Fruit fly (Drosophila melanogaster) whole organism, wandering third instar larva: Measurements from ENCODE around the gene CG32095.

Experiments
- CG32264 ChIP-seq: fragments of 200-800 bp; sonication (Bioruptor generic); optimal IDR thresholded peaks from 2 replicates; lab custom pipeline; 2016; ENCODE audit warnings: missing biosample characterization, missing genetic modification characterization
- GATAd ChIP-seq: sonication (Bioruptor generic); optimal IDR thresholded peaks from 2 replicates; lab custom pipeline; 2016; ENCODE audit warnings: missing biosample characterization, missing genetic modification characterization
- HLH106 ChIP-seq: fragments of 200-800 bp; optimal IDR thresholded peaks from 3 replicates; lab custom pipeline; 2019; ENCODE audit warnings: missing biosample characterization, mild to moderate bottlenecking, missing genetic modification characterization, moderate library complexity
- OdsH ChIP-seq: fragments of 200-800 bp; sonication (Bioruptor generic); optimal IDR thresholded peaks from 2 replicates; lab custom pipeline; 2016; ENCODE audit warnings: missing biosample characterization, mild to moderate bottlenecking, missing genetic modification characterization
- Rel ChIP-seq, 2 experiments: fragments of 200-800 bp; sonication (Bioruptor generic) in 1 of 2; optimal IDR thresholded peaks; 2 replicates in 1 of 2; 3 replicates in 1 of 2; lab custom pipeline; 2016 to 2019; ENCODE audit warnings: mild to moderate bottlenecking in 2 of 2, missing biosample characterization in 2 of 2, missing genetic modification characterization in 2 of 2, moderate library complexity in 1 of 2
- ey ChIP-seq: fragments of 200-800 bp; sonication (Bioruptor generic); optimal IDR thresholded peaks from 2 replicates; lab custom pipeline; 2016; ENCODE audit warnings: missing biosample characterization, missing genetic modification characterization
- h ChIP-seq: fragments of 200-800 bp; sonication (Bioruptor generic); optimal IDR thresholded peaks from 3 replicates; lab custom pipeline; 2016; ENCODE audit warnings: missing biosample characterization, mild to moderate bottlenecking, missing genetic modification characterization
- lola ChIP-seq: fragments of >200 bp; optimal IDR thresholded peaks from 2 replicates; lab custom pipeline; 2017; ENCODE audit warnings: missing biosample characterization, missing genetic modification characterization
- psq ChIP-seq: fragments of 200-800 bp; sonication (Bioruptor generic); optimal IDR thresholded peaks from 3 replicates; lab custom pipeline; 2017; ENCODE audit warnings: missing biosample characterization, mild to moderate bottlenecking, missing genetic modification characterization, moderate library complexity
- sage ChIP-seq: fragments of 200-800 bp; sonication (Bioruptor generic); optimal IDR thresholded peaks from 2 replicates; lab custom pipeline; 2016; ENCODE audit warnings: missing biosample characterization, mild to moderate bottlenecking, missing genetic modification characterization
- sv ChIP-seq: fragments of 200-800 bp; sonication (Bioruptor generic); optimal IDR thresholded peaks from 3 replicates; lab custom pipeline; 2016; ENCODE audit warnings: missing biosample characterization, missing genetic modification characterization
- woc ChIP-seq: sonication (Bioruptor generic); optimal IDR thresholded peaks from 2 replicates; lab custom pipeline; 2016; ENCODE audit warnings: missing biosample characterization, mild to moderate bottlenecking, missing genetic modification characterization

DNA sequence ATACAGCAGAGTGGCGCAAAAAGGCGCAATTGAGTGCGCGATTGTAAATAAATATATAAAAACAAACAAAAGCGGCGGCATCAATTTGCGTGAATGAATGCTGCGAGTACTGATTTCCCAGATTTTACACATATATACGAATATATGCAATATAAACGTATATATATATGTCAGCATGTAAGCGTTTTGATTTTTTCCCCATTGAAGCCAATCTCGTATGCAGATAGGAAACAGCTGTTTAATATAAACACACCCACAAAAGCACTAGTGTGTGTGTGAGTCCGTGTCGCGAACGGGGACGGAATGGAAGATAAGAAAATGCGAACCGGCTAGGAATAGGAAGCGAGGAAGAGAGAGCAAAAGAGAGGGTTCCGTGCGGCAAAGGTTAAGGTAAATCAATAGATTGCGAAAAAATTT is 36.6 kb downstream of the CG32095 start:
- TF ChIP-seq OdsH (GFP tag; lab: Kevin White, UChicago) (no peak), Rel (GFP tag; optimal IDR thresholded peaks at IDR 0.05; lab: Kevin White, UChicago) (peak; percentile 10), Rel (tag; optimal IDR thresholded peaks at IDR 0.05; lab: Kevin White, UChicago) (peak; percentile 35), h (no peak), ey (GFP tag; lab: Kevin White, UChicago) (no peak), CG32264 (GFP tag; lab: Kevin White, UChicago) (no peak), woc (GFP tag; lab: Kevin White, UChicago) (no peak), lola (no peak), psq (GFP tag; lab: Kevin White, UChicago) (peak; percentile 87), sv (GFP tag; lab: Kevin White, UChicago) (no peak), GATAd (no peak), HLH106 (tag; lab: Kevin White, UChicago) (no peak), sage (peak; percentile 42)
